Fruit fly (Drosophila melanogaster) whole organism, embryonic: Measurements from ENCODE around the gene CG43131.

ENCODE experiments used
- Antp ChIP-seq: fragments of 200-800 bp; sonication (Bioruptor generic); optimal IDR thresholded peaks from 3 replicates; lab custom pipeline; 2016; ENCODE audit warnings: missing biosample characterization, missing genetic modification characterization
- CG10979 ChIP-seq: fragments of 200-800 bp; sonication (Bioruptor generic); optimal IDR thresholded peaks from 2 replicates; lab custom pipeline; 2018; ENCODE audit warnings: missing biosample characterization, mild to moderate bottlenecking, missing genetic modification characterization, moderate library complexity
- CG11504 ChIP-seq: fragments of 200-800 bp; sonication (Bioruptor generic); optimal IDR thresholded peaks from 3 replicates; lab custom pipeline; 2019; ENCODE audit warnings: missing biosample characterization, mild to moderate bottlenecking, missing genetic modification characterization, moderate library complexity
- CG12391 ChIP-seq: fragments of 200-800 bp; sonication (Bioruptor generic); optimal IDR thresholded peaks from 3 replicates; lab custom pipeline; 2018; ENCODE audit warnings: missing biosample characterization, mild to moderate bottlenecking, missing genetic modification characterization, moderate library complexity
- CG14710 ChIP-seq: fragments of 200-800 bp; sonication (Bioruptor generic); optimal IDR thresholded peaks from 3 replicates; lab custom pipeline; 2019; ENCODE audit warnings: missing biosample characterization, mild to moderate bottlenecking, missing genetic modification characterization, moderate library complexity
- CG15479 ChIP-seq: fragments of 200-800 bp; sonication (Bioruptor generic); optimal IDR thresholded peaks from 3 replicates; lab custom pipeline; 2019; ENCODE audit warnings: missing biosample characterization, mild to moderate bottlenecking, missing genetic modification characterization, moderate library complexity
- CG16863 ChIP-seq: fragments of 200-800 bp; sonication (Bioruptor generic); optimal IDR thresholded peaks from 3 replicates; lab custom pipeline; 2016; ENCODE audit warnings: missing biosample characterization, missing genetic modification characterization
- CG2199 ChIP-seq: fragments of 200-800 bp; sonication (Bioruptor generic); IDR thresholded peaks from 3 replicates; pipeline ENCODE4 v1.3.6; 2022; ENCODE audit warnings: missing biosample characterization, missing genetic modification characterization
- CG34224 ChIP-seq: fragments of 200-800 bp; sonication (Bioruptor generic); IDR thresholded peaks from 3 replicates; pipeline ENCODE4 v1.3.6; 2022; ENCODE audit warnings: missing biosample characterization, missing genetic modification characterization; ENCODE audit not compliant: partially characterized antibody
- CG4424 ChIP-seq: fragments of 200-800 bp; sonication (Bioruptor generic); optimal IDR thresholded peaks from 3 replicates; lab custom pipeline; 2016; ENCODE audit warnings: missing biosample characterization, missing genetic modification characterization
- CG7357 ChIP-seq: fragments of 200-800 bp; sonication (Bioruptor generic); IDR thresholded peaks from 3 replicates; pipeline ENCODE4 v1.3.6; 2022; ENCODE audit warnings: missing biosample characterization, missing genetic modification characterization
- CG7556 ChIP-seq: fragments of 200-800 bp; sonication (Bioruptor generic); optimal IDR thresholded peaks from 2 replicates; lab custom pipeline; 2017; ENCODE audit warnings: missing biosample characterization, mild to moderate bottlenecking, missing genetic modification characterization
- CG7839 ChIP-seq: fragments of 200-800 bp; sonication (Bioruptor generic); optimal IDR thresholded peaks from 3 replicates; lab custom pipeline; 2018; ENCODE audit warnings: missing biosample characterization, mild to moderate bottlenecking, missing genetic modification characterization, moderate library complexity
- CG8924 ChIP-seq: fragments of 200-800 bp; optimal IDR thresholded peaks from 3 replicates; lab custom pipeline; 2019; ENCODE audit warnings: missing biosample characterization, mild to moderate bottlenecking, missing genetic modification characterization, moderate library complexity
- D19A ChIP-seq: fragments of 200-800 bp; optimal IDR thresholded peaks from 3 replicates; lab custom pipeline; 2019; ENCODE audit warnings: missing biosample characterization, mild to moderate bottlenecking, missing genetic modification characterization, moderate library complexity
- Doc2 ChIP-seq: fragments of 200-800 bp; sonication (Bioruptor generic); IDR thresholded peaks from 2 replicates; pipeline ENCODE4 v1.3.6; 2022; ENCODE audit warnings: missing biosample characterization, missing genetic modification characterization
- Elba2 ChIP-seq: fragments of 200-800 bp; sonication (Bioruptor generic); optimal IDR thresholded peaks from 3 replicates; lab custom pipeline; 2016; ENCODE audit warnings: missing biosample characterization, missing genetic modification characterization
- Fer1 ChIP-seq: fragments of 200-800 bp; sonication (Bioruptor generic); optimal IDR thresholded peaks from 2 replicates; lab custom pipeline; 2017; ENCODE audit warnings: missing biosample characterization, mild to moderate bottlenecking, missing genetic modification characterization
- H15 ChIP-seq: fragments of 200-800 bp; sonication (Bioruptor generic); IDR thresholded peaks from 3 replicates; pipeline ENCODE4 v1.3.6; 2022; ENCODE audit warnings: missing biosample characterization, missing genetic modification characterization
- Hey ChIP-seq: fragments of 200-800 bp; sonication (Bioruptor generic); optimal IDR thresholded peaks from 3 replicates; lab custom pipeline; 2018; ENCODE audit warnings: missing biosample characterization, mild to moderate bottlenecking, missing genetic modification characterization
- Mad ChIP-seq: fragments of 200-800 bp; sonication (Bioruptor generic); optimal IDR thresholded peaks from 2 replicates; lab custom pipeline; 2016; ENCODE audit warnings: missing biosample characterization, missing genetic modification characterization
- Oli ChIP-seq: fragments of 200-800 bp; sonication (Bioruptor generic); optimal IDR thresholded peaks from 2 replicates; lab custom pipeline; 2018; ENCODE audit warnings: missing biosample characterization, mild to moderate bottlenecking, missing genetic modification characterization, moderate library complexity
- Rfx ChIP-seq: fragments of 200-800 bp; sonication (Bioruptor generic); IDR thresholded peaks from 2 replicates; pipeline ENCODE4 v1.3.6; 2022; ENCODE audit warnings: missing biosample characterization, missing genetic modification characterization
- abd-A ChIP-seq: fragments of 200-800 bp; sonication (Bioruptor generic); optimal IDR thresholded peaks from 3 replicates; lab custom pipeline; 2019; ENCODE audit warnings: missing biosample characterization, mild to moderate bottlenecking, missing genetic modification characterization, moderate library complexity
- ac ChIP-seq: fragments of 200-800 bp; sonication (Bioruptor generic); optimal IDR thresholded peaks from 3 replicates; lab custom pipeline; 2017; ENCODE audit warnings: missing biosample characterization, mild to moderate bottlenecking, missing genetic modification characterization
- ase ChIP-seq: fragments of 200-800 bp; sonication (Bioruptor generic); IDR thresholded peaks from 3 replicates; pipeline ENCODE4 v1.3.6; 2022; ENCODE audit warnings: missing biosample characterization, missing genetic modification characterization
- az2 ChIP-seq: fragments of 200-800 bp; sonication (Bioruptor generic); optimal IDR thresholded peaks from 3 replicates; lab custom pipeline; 2016; ENCODE audit warnings: missing biosample characterization, missing genetic modification characterization
- bcd ChIP-seq: fragments of 200-800 bp; sonication (Bioruptor generic); optimal IDR thresholded peaks from 2 replicates; lab custom pipeline; 2017; ENCODE audit warnings: missing biosample characterization, mild to moderate bottlenecking, missing genetic modification characterization
- chm ChIP-seq: fragments of 200-800 bp; sonication (Bioruptor generic); IDR thresholded peaks from 2 replicates; pipeline ENCODE4 v1.3.6; 2022; ENCODE audit warnings: missing biosample characterization, missing genetic modification characterization
- ci ChIP-seq: fragments of 200-800 bp; sonication (Bioruptor generic); IDR thresholded peaks from 3 replicates; pipeline ENCODE4 v1.3.6; 2022; ENCODE audit warnings: missing biosample characterization, missing genetic modification characterization
- crc ChIP-seq: fragments of 200-800 bp; sonication (Bioruptor generic); optimal IDR thresholded peaks from 2 replicates; lab custom pipeline; 2016; ENCODE audit warnings: missing biosample characterization, missing genetic modification characterization
- crol ChIP-seq: fragments of 200-800 bp; sonication (Bioruptor generic); IDR thresholded peaks from 2 replicates; pipeline ENCODE4 v1.3.6; 2022; ENCODE audit warnings: missing biosample characterization, missing genetic modification characterization
- dmrt11E ChIP-seq: fragments of 200-800 bp; sonication (Bioruptor generic); optimal IDR thresholded peaks from 3 replicates; lab custom pipeline; 2018; ENCODE audit warnings: missing biosample characterization, mild to moderate bottlenecking, missing genetic modification characterization, moderate library complexity
- fd64A ChIP-seq: fragments of 200-800 bp; sonication (Bioruptor generic); optimal IDR thresholded peaks from 3 replicates; lab custom pipeline; 2018; ENCODE audit warnings: missing biosample characterization, mild to moderate bottlenecking, missing genetic modification characterization
- gcm ChIP-seq: fragments of 200-800 bp; sonication (Bioruptor generic); optimal IDR thresholded peaks from 2 replicates; lab custom pipeline; 2019; ENCODE audit warnings: missing biosample characterization, mild to moderate bottlenecking, missing genetic modification characterization, moderate library complexity
- grau ChIP-seq: fragments of 200-800 bp; optimal IDR thresholded peaks from 3 replicates; lab custom pipeline; 2019; ENCODE audit warnings: missing biosample characterization, mild to moderate bottlenecking, missing genetic modification characterization, moderate library complexity
- grn ChIP-seq: fragments of 200-800 bp; sonication (Bioruptor generic); optimal IDR thresholded peaks from 3 replicates; lab custom pipeline; 2017; ENCODE audit warnings: missing biosample characterization, missing genetic modification characterization
- gsb-n ChIP-seq: fragments of 200-800 bp; sonication (Bioruptor generic); optimal IDR thresholded peaks from 3 replicates; lab custom pipeline; 2018; ENCODE audit warnings: missing biosample characterization, mild to moderate bottlenecking, missing genetic modification characterization
- maf-S ChIP-seq: fragments of 200-800 bp; sonication (Bioruptor generic); optimal IDR thresholded peaks from 2 replicates; lab custom pipeline; 2016; ENCODE audit warnings: missing biosample characterization, missing genetic modification characterization
- nom ChIP-seq: fragments of 200-800 bp; sonication (Bioruptor generic); optimal IDR thresholded peaks from 2 replicates; lab custom pipeline; 2017; ENCODE audit warnings: missing biosample characterization, missing genetic modification characterization, mild to moderate bottlenecking, moderate library complexity, missing genetic modification reagents
- pros ChIP-seq: fragments of 200-800 bp; sonication (Bioruptor generic); optimal IDR thresholded peaks from 3 replicates; lab custom pipeline; 2019; ENCODE audit warnings: missing biosample characterization, mild to moderate bottlenecking, missing genetic modification characterization, moderate library complexity
- seq ChIP-seq: fragments of 200-800 bp; sonication (Bioruptor generic); IDR thresholded peaks from 2 replicates; pipeline ENCODE4 v1.3.6; 2022; ENCODE audit warnings: missing biosample characterization, missing genetic modification characterization
- shn ChIP-seq: fragments of 200-800 bp; sonication (Bioruptor generic); optimal IDR thresholded peaks from 3 replicates; lab custom pipeline; 2016; ENCODE audit warnings: missing biosample characterization, missing genetic modification characterization
- twi ChIP-seq: fragments of 200-800 bp; optimal IDR thresholded peaks from 2 replicates; lab custom pipeline; 2019; ENCODE audit warnings: missing biosample characterization, mild to moderate bottlenecking, missing genetic modification characterization, moderate library complexity
- unpg ChIP-seq: fragments of 200-800 bp; sonication (Bioruptor generic); optimal IDR thresholded peaks from 3 replicates; lab custom pipeline; 2018; ENCODE audit warnings: missing biosample characterization, mild to moderate bottlenecking, missing genetic modification characterization, moderate library complexity

Gene CG43131

dm6 chr3R:5103362-5104003, 5.5 kb downstream of the CG43131 start (continued):
- TF ChIP-seq dmrt11E (tag; lab: Kevin White, UChicago) = peak; percentile 27
- TF ChIP-seq CG12391 (tag; lab: Kevin White, UChicago) = peak; percentile 20
- TF ChIP-seq gcm (GFP tag; lab: Kevin White, UChicago) = no peak
- TF ChIP-seq CG16863 (GFP tag; lab: Kevin White, UChicago) = peak; percentile 17
- no peak for TF ChIP-seq Elba2 (GFP tag; lab: Kevin White, UChicago)
- TF ChIP-seq, all 482 proteins: peak for 60

- TF ChIP-seq Rfx (GFP tag; lab: Robert Waterston, UW) (no peak), Antp (GFP tag; lab: Kevin White, UChicago) (no peak), Hey (tag; lab: Kevin White, UChicago) (peak; percentile 38), pros (GFP tag; lab: Kevin White, UChicago) (peak; percentile 92), seq (GFP tag; lab: Robert Waterston, UW) (no peak), crol (GFP tag; lab: Robert Waterston, UW) (peak; percentile 66), fd64A (no peak), gsb-n (tag; lab: Kevin White, UChicago) (peak; percentile 79), ac (GFP tag; lab: Kevin White, UChicago) (peak; percentile 18), ci (GFP tag; lab: Robert Waterston, UW) (0 out of 3 replicates have a peak, but pooled peaks have one; percentile 12), H15 (GFP tag; lab: Robert Waterston, UW) (0 out of 3 replicates have a peak, but pooled peaks have one; percentile 19), abd-A (tag; lab: Kevin White, UChicago) (peak; percentile 95), Fer1 (peak; percentile 9), gcm (GFP tag; lab: Kevin White, UChicago) (peak; percentile 63), CG2199 (GFP tag; lab: Robert Waterston, UW) (0 out of 3 replicates have a peak, but pooled peaks have one; percentile 60), twi (tag; lab: Kevin White, UChicago) (peak; percentile 17), CG15479 (GFP tag; lab: Kevin White, UChicago) (peak; percentile 63), chm (GFP tag; lab: Robert Waterston, UW) (0 out of 2 replicates have a peak, but pooled peaks have one; percentile 6), grn (GFP tag; lab: Kevin White, UChicago) (peak; percentile 37)
Measured at dm6 chr3R:5102407-5102806, 6.6 kb downstream of the CG43131 start.

dm6 chr3R:5100323-5101055, 8.5 kb downstream of the CG43131 start:
- TF ChIP-seq nom (GFP tag; lab: Kevin White, UChicago) (no peak), crc (no peak), CG4424 (GFP tag; lab: Kevin White, UChicago) (peak; percentile 4), bcd (GFP tag; lab: Kevin White, UChicago) (peak; percentile 1), maf-S (GFP tag; lab: Kevin White, UChicago) (no peak), CG7556 (GFP tag; lab: Kevin White, UChicago) (peak; percentile 14), CG14710 (tag; lab: Kevin White, UChicago) (peak; percentile 20), D19A (tag; lab: Kevin White, UChicago) (peak; percentile 21), ase (GFP tag; lab: Robert Waterston, UW) (no peak), CG8924 (tag; lab: Kevin White, UChicago) (peak; percentile 1), CG7357 (GFP tag; lab: Robert Waterston, UW) (0 out of 3 replicates have a peak, but pooled peaks have one; percentile 12), CG34224 (GFP tag; lab: Robert Waterston, UW) (no peak), CG11504 (tag; lab: Kevin White, UChicago) (peak; percentile 53), CG7839 (tag; lab: Kevin White, UChicago) (peak; percentile 49), shn (GFP tag; lab: Kevin White, UChicago) (no peak), grau (tag; lab: Kevin White, UChicago) (peak; percentile 45), Oli (tag; lab: Kevin White, UChicago) (peak; percentile 38), az2 (GFP tag; lab: Kevin White, UChicago) (peak; percentile 19), Mad (GFP tag; lab: Kevin White, UChicago) (no peak), CG10979 (tag; lab: Kevin White, UChicago) (peak; percentile 40), unpg (GFP tag; lab: Kevin White, UChicago) (peak; percentile 19), Doc2 (GFP tag; lab: Robert Waterston, UW) (no peak)
